Worm (Caenorhabditis elegans) whole organism, L4 larva: ENCODE results near the gene T21C9.11.
A peak's percentile ranks its signal among the peaks of the same experiment; 100 is the strongest.
"Not testable (repeated sequence)": the region's sequence is repeated elsewhere in the genome, so short reads cannot be mapped to it uniquely, and the experiment has no call there.

Experiments
- D1046.2 ChIP-seq: fragments of 200-800 bp; sonication (Bioruptor generic); IDR thresholded peaks from 2 replicates; pipeline ENCODE4 v1.3.6; 2022; ENCODE audit warnings: missing genetic modification characterization, missing compliant biosample characterization
- F26F4.8 ChIP-seq: fragments of 200-800 bp; sonication (Bioruptor generic); conservative IDR thresholded peaks from 2 replicates; pipeline ENCODE4 v1.3.6; 2022; ENCODE audit warnings: missing genetic modification characterization, missing compliant biosample characterization
- F37D6.2 ChIP-seq: sonication (generic microtip); optimal IDR thresholded peaks from 2 replicates; lab custom pipeline; 2016; ENCODE audit warnings: mild to moderate bottlenecking, missing genetic modification characterization, missing compliant biosample characterization
- Y105C5A.15 ChIP-seq: fragments of 200-800 bp; sonication (Bioruptor generic); IDR thresholded peaks from 2 replicates; pipeline ENCODE4 v1.3.6; 2022; ENCODE audit warnings: missing genetic modification characterization, missing compliant biosample characterization
- Y48G9A.11 ChIP-seq: fragments of 200-800 bp; sonication (Bioruptor generic); IDR thresholded peaks from 2 replicates; pipeline ENCODE4 v1.3.6; 2022; ENCODE audit warnings: missing genetic modification reagents, missing genetic modification characterization, missing compliant biosample characterization
- ZK337.2 ChIP-seq: fragments of 200-800 bp; sonication (Bioruptor generic); IDR thresholded peaks from 2 replicates; pipeline ENCODE4 v1.3.6; 2022; ENCODE audit warnings: missing genetic modification reagents, missing genetic modification characterization, missing compliant biosample characterization
- aha-1 ChIP-seq: fragments of 150-350 bp; peaks from one replicate; lab custom pipeline; 2014; ENCODE audit warnings: missing biosample characterization, missing genetic modification characterization
- aly-2 ChIP-seq: sonication (generic microtip); optimal IDR thresholded peaks from 2 replicates; lab custom pipeline; 2018; ENCODE audit warnings: missing biosample characterization, missing genetic modification characterization
- ama-1 ChIP-seq: fragments of 150-350 bp; optimal IDR thresholded peaks from 2 replicates; lab custom pipeline; 2014; ENCODE audit warnings: inconsistent platforms, mixed read lengths
- attf-4 ChIP-seq: sonication (generic microtip); optimal IDR thresholded peaks from 3 replicates; lab custom pipeline; 2017; ENCODE audit warnings: missing biosample characterization, missing genetic modification characterization
- ceh-44 ChIP-seq: fragments of 200-800 bp; sonication (Bioruptor generic); IDR thresholded peaks from 2 replicates; pipeline ENCODE4 v1.3.6; 2022; ENCODE audit warnings: missing genetic modification reagents, missing genetic modification characterization, missing compliant biosample characterization
- ceh-82 ChIP-seq: sonication (generic microtip); optimal IDR thresholded peaks from 2 replicates; lab custom pipeline; 2017; ENCODE audit warnings: missing biosample characterization, missing genetic modification characterization
- cey-2 ChIP-seq: sonication (generic microtip); optimal IDR thresholded peaks from 3 replicates; lab custom pipeline; 2017; ENCODE audit warnings: missing genetic modification characterization, mild to moderate bottlenecking, missing compliant biosample characterization, antibody characterized with exemption, borderline replicate concordance; ENCODE audit not compliant: insufficient read depth
- daf-19 ChIP-seq: fragments of 200-800 bp; sonication (Bioruptor generic); conservative IDR thresholded peaks from 2 replicates; pipeline ENCODE4 v1.3.6; 2022; ENCODE audit warnings: missing genetic modification characterization, missing compliant biosample characterization
- dmd-9 ChIP-seq: fragments of 200-800 bp; sonication (Bioruptor generic); IDR thresholded peaks from 2 replicates; pipeline ENCODE4 v1.3.6; 2022; ENCODE audit warnings: missing genetic modification reagents, missing genetic modification characterization, missing compliant biosample characterization
- dpl-1 ChIP-seq: fragments of 150-350 bp; optimal IDR thresholded peaks from 2 replicates; lab custom pipeline; 2014; ENCODE audit warnings: missing biosample characterization, missing genetic modification reagents, missing genetic modification characterization
- fkh-10 ChIP-seq: fragments of 150-350 bp; optimal IDR thresholded peaks from 2 replicates; lab custom pipeline; 2014; ENCODE audit warnings: missing biosample characterization, missing genetic modification reagents, missing genetic modification characterization
- fos-1 ChIP-seq: fragments of 150-350 bp; optimal IDR thresholded peaks from 2 replicates; lab custom pipeline; 2014; ENCODE audit warnings: missing biosample characterization, missing genetic modification characterization
- hlh-11 ChIP-seq: fragments of 200-800 bp; sonication (Bioruptor generic); optimal IDR thresholded peaks from 2 replicates; lab custom pipeline; 2018; ENCODE audit warnings: mild to moderate bottlenecking, missing genetic modification characterization, missing compliant biosample characterization
- hmg-1.1 ChIP-seq: fragments of 200-800 bp; sonication (Bioruptor generic); IDR thresholded peaks from 2 replicates; pipeline ENCODE4 v1.3.6; 2022; ENCODE audit warnings: missing genetic modification reagents, missing genetic modification characterization, missing compliant biosample characterization
- lin-1 ChIP-seq: fragments of 200-800 bp; sonication (Bioruptor generic); IDR thresholded peaks from 2 replicates; pipeline ENCODE4 v1.3.6; 2022; ENCODE audit warnings: missing genetic modification reagents, missing genetic modification characterization, missing compliant biosample characterization
- lin-29 ChIP-seq: fragments of 200-800 bp; sonication (Bioruptor generic); IDR thresholded peaks from 2 replicates; pipeline ENCODE4 v1.3.6; 2022; ENCODE audit warnings: missing genetic modification reagents, missing genetic modification characterization, missing compliant biosample characterization
- lin-38 ChIP-seq: fragments of 200-800 bp; sonication (Bioruptor generic); IDR thresholded peaks from 2 replicates; pipeline ENCODE4 v1.3.6; 2022; ENCODE audit warnings: missing genetic modification reagents, missing genetic modification characterization, missing compliant biosample characterization
- mep-1 ChIP-seq: fragments of 150-350 bp; sonication (generic microtip); optimal IDR thresholded peaks from 3 replicates; lab custom pipeline; 2014; ENCODE audit warnings: missing biosample characterization, missing genetic modification characterization
- mxl-2 ChIP-seq: fragments of 200-800 bp; sonication (Bioruptor generic); conservative IDR thresholded peaks from 2 replicates; pipeline ENCODE4 v1.3.6; 2022; ENCODE audit warnings: missing genetic modification reagents, missing genetic modification characterization, missing compliant biosample characterization
- mxl-3 ChIP-seq: fragments of 200-800 bp; sonication (Bioruptor generic); optimal IDR thresholded peaks from 2 replicates; lab custom pipeline; 2018; ENCODE audit warnings: mild to moderate bottlenecking, missing genetic modification characterization, missing compliant biosample characterization
- nhr-102 ChIP-seq: sonication (generic microtip); optimal IDR thresholded peaks from 2 replicates; lab custom pipeline; 2016; ENCODE audit warnings: mild to moderate bottlenecking, missing genetic modification characterization, moderate library complexity, missing compliant biosample characterization
- nhr-237 ChIP-seq: sonication (generic microtip); optimal IDR thresholded peaks from 2 replicates; lab custom pipeline; 2017; ENCODE audit warnings: missing biosample characterization, missing genetic modification characterization
- nhr-41 ChIP-seq: fragments of 200-800 bp; sonication (Bioruptor generic); IDR thresholded peaks from 2 replicates; pipeline ENCODE4 v1.3.6; 2022; ENCODE audit warnings: missing genetic modification reagents, missing genetic modification characterization, missing compliant biosample characterization
- nhr-42 ChIP-seq: fragments of 200-800 bp; sonication (Bioruptor generic); IDR thresholded peaks from 2 replicates; pipeline ENCODE4 v1.3.6; 2022; ENCODE audit warnings: missing genetic modification characterization, missing compliant biosample characterization
- nhr-6 ChIP-seq: fragments of 150-350 bp; optimal IDR thresholded peaks from 2 replicates; lab custom pipeline; 2014; ENCODE audit warnings: missing biosample characterization, missing genetic modification characterization
- nhr-77 ChIP-seq: fragments of 150-350 bp; optimal IDR thresholded peaks from 2 replicates; lab custom pipeline; 2014; ENCODE audit warnings: missing biosample characterization, missing genetic modification characterization
- pha-4 ChIP-seq, 2 experiments: fragments of 150-350 bp in 1 of 2; fragments of 200-800 bp in 1 of 2; sonication (Bioruptor generic) in 1 of 2; IDR thresholded peaks in 1 of 2; optimal IDR thresholded peaks in 1 of 2; 2 replicates each; pipeline versions ENCODE4 v1.3.6 to Lab custom; 2014 to 2022; ENCODE audit warnings: missing genetic modification characterization in 2 of 2, missing genetic modification reagents in 2 of 2, missing biosample characterization in 1 of 2, missing compliant biosample characterization in 1 of 2
- pqm-1 ChIP-seq: sonication (generic microtip); optimal IDR thresholded peaks from 2 replicates; lab custom pipeline; 2017; ENCODE audit warnings: missing biosample characterization, missing genetic modification characterization
- rbr-2 ChIP-seq: sonication (generic microtip); optimal IDR thresholded peaks from 2 replicates; lab custom pipeline; 2016; ENCODE audit warnings: missing genotype, missing genetic modification characterization, missing compliant biosample characterization
- snpc-1.2 ChIP-seq: fragments of 200-800 bp; sonication (Bioruptor generic); IDR thresholded peaks from 2 replicates; pipeline ENCODE4 v1.3.6; 2022; ENCODE audit warnings: missing genetic modification reagents, missing genetic modification characterization, missing compliant biosample characterization
- snpc-4 ChIP-seq: fragments of 150-350 bp; optimal IDR thresholded peaks from 2 replicates; lab custom pipeline; 2014; ENCODE audit warnings: missing biosample characterization, missing genetic modification characterization
- spr-1 ChIP-seq: sonication (generic microtip); optimal IDR thresholded peaks from 2 replicates; lab custom pipeline; 2016; ENCODE audit warnings: mild to moderate bottlenecking, missing genetic modification characterization, missing compliant biosample characterization
- spr-3 ChIP-seq: fragments of 200-800 bp; sonication (Bioruptor generic); optimal IDR thresholded peaks from 2 replicates; lab custom pipeline; 2018; ENCODE audit warnings: mild to moderate bottlenecking, missing genetic modification characterization, missing compliant biosample characterization
- tra-1 ChIP-seq: fragments of 200-800 bp; sonication (Bioruptor generic); IDR thresholded peaks from 2 replicates; pipeline ENCODE4 v1.3.6; 2022; ENCODE audit warnings: missing genetic modification reagents, missing genetic modification characterization, missing compliant biosample characterization
- unc-62 ChIP-seq, 3 experiments: fragments of 150-350 bp in 1 of 3; sonication (generic microtip); optimal IDR thresholded peaks in 2 of 3; peaks in 1 of 3; 1 replicate in 1 of 3; 2 replicates in 2 of 3; lab custom pipeline; 2014 to 2017; ENCODE audit warnings: missing biosample characterization in 3 of 3, missing genetic modification characterization in 3 of 3, missing genetic modification reagents in 3 of 3, missing genotype in 1 of 3
- zfp-3 ChIP-seq: fragments of 200-800 bp; sonication (Bioruptor generic); conservative IDR thresholded peaks from 2 replicates; pipeline ENCODE4 v1.3.6; 2022; ENCODE audit warnings: missing genetic modification reagents, missing genetic modification characterization, missing compliant biosample characterization

The T21C9.11 gene

DNA sequence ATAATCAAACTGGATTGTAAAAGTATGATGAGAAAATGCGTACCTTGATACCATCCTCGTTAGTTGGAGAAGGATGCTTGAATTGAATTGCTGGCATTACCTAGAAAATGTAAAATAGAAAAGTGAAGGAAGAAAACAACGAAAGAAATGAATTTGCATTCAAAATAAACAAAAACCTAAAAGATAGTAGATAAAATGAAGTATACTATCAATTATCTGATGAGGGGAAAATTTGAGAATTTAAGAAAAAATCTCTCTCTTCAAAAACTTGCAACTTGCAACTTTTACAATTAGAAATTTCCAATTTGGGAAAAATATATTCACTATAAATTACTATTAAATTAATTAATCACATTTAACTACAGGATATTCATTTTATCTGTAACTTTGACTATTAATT lies at the start of gene T21C9.11:
Gene T21C9.11 (minus strand): TSS at position 101 of the 400 bp plus-strand sequence.
- TF ChIP-seq ceh-82 (no peak), nhr-6 (tag; lab: Kevin White, UChicago) (no peak), hlh-11 (tag; lab: Kevin White, UChicago) (no peak), fos-1 (no peak), dmd-9 (no peak), mxl-2 (GFP tag; lab: Robert Waterston, UW) (no peak), dpl-1 (no peak), spr-1 (tag; lab: Kevin White, UChicago) (no peak), Y48G9A.11 (no peak), mep-1 (no peak), cey-2 (tag; lab: Kevin White, UChicago) (no peak), snpc-4 (tag; lab: Kevin White, UChicago) (no peak), nhr-77 (tag; lab: Kevin White, UChicago) (no peak), F26F4.8 (GFP tag; lab: Robert Waterston, UW) (no peak), fkh-10 (GFP tag; lab: Kevin White, UChicago) (no peak), snpc-1.2 (no peak), lin-29 (no peak), rbr-2 (tag; lab: Kevin White, UChicago) (no peak), nhr-41 (GFP tag; lab: Robert Waterston, UW) (no peak)
- TF ChIP-seq, all 104 proteins: peak for 0

DNA sequence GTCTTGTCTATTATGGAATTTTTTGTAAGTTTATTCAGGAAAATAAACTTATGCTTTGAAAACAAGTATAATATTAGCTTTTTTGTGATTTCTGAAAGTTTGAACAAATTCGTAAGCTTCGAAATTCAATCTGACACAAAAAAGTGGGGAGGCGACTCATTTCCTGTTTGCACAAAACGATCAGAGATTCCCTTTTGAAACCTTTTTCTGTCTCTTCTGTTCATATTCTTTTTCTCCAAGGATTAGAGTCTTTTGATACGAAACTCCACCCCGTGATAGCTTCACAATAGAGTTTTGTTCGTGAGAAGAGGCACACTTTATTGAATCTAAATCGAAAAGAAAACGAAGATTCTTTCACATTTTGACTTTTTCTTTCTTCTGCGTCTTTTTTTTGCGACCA lies 46.3 kb upstream of the T21C9.11 start:
- TF ChIP-seq fkh-10 (GFP tag; lab: Kevin White, UChicago) = peak; percentile 29
- TF ChIP-seq daf-19 (GFP tag; lab: Robert Waterston, UW) = no peak
- TF ChIP-seq unc-62 (GFP tag; optimal IDR thresholded peaks at IDR 0.05 in 1 of 2; lab: Kevin White, UChicago) = peak in 1 of 2 experiments; percentile 51
- TF ChIP-seq unc-62 (tag; optimal IDR thresholded peaks at IDR 0.05; lab: Kevin White, UChicago) = no peak
- TF ChIP-seq hmg-1.1 (GFP tag; lab: Robert Waterston, UW) = no peak
- TF ChIP-seq dmd-9 = no peak
- no peak for TF ChIP-seq mxl-2 (GFP tag; lab: Robert Waterston, UW)
- TF ChIP-seq aha-1 (tag; lab: Kevin White, UChicago) = peak; percentile 73
- TF ChIP-seq D1046.2 (GFP tag; lab: Robert Waterston, UW) = no peak
- TF ChIP-seq Y48G9A.11 = no peak
- TF ChIP-seq rbr-2 (tag; lab: Kevin White, UChicago) = no peak
- no peak for TF ChIP-seq ceh-44 (GFP tag; lab: Robert Waterston, UW)

DNA sequence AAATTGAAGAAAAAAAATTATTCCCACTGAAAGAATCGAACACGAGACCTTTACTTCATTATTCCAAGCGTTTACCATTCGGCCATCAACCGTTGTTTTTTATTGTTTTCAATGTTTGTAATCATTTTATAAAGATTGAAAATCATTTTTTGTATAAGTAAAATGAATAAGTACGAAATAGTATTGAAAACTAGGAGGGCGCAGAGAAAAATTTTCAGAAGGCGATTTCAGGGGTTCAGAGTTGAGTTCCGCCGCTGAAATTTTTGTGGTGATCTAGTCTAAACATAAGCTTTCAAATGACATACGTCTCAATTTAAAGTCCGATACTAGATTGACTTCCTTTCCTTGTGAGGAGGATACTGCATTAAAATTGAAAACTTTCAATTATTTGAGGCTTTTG lies 43.8 kb upstream of the T21C9.11 start:
- TF ChIP-seq pha-4 (GFP tag; IDR thresholded peaks at IDR 0.05; lab: Robert Waterston, UW) = peak; percentile 47; the same call in 1 of the 2 replicates
- TF ChIP-seq pha-4 (tag; optimal IDR thresholded peaks at IDR 0.05; lab: Kevin White, UChicago) = not testable (repeated sequence)
- 0 out of 2 replicates have a peak, but pooled peaks have one; percentile 33 for TF ChIP-seq F26F4.8 (GFP tag; lab: Robert Waterston, UW)

DNA sequence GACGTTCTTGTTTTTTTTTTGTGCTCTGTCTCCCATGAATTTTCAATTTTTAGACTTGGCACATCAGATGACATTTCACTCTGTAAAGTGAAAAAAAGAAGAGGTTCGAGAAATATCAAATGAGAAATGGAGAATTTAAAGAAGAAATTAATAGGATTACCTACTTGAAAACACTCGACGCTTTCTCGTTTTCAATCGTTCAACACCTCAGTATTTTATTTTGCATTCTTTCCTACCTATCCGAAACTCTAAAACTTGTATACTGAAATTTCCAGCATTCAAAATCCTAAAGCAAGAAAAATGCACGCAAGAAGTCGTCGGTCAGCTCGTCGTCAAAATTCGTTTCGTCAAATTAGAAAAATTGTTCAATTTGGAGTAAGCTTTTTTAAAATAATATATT lies 41.0 kb upstream of the T21C9.11 start, which contains the start of gene kvs-2:
Gene kvs-2 (plus strand): TSS at position 301 of the 400 bp plus-strand sequence.
- TF ChIP-seq aly-2 (tag; lab: Kevin White, UChicago) = no peak
- TF ChIP-seq F37D6.2 = no peak
- no peak for TF ChIP-seq nhr-42 (GFP tag; lab: Robert Waterston, UW)

DNA sequence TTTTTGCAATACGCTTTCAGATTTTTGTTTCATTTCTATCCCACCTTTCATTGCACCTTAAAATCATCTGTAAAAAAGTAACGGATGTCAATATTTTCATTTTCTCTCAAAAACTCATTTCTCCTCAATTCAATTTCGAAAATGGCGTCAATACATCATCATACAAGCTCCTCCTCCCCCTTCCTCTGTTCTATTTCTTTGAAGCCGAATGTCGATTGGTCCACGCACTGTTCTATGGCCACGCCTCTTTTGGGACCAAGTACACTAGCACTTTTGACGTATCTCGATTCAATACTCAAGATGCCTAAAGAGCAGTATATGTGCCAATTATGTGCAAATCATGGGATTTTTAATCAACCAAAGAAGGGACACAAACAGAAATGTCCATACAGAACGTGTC lies 38.0 kb upstream of the T21C9.11 start, which contains the start of gene mab-23:
Gene mab-23 (plus strand): TSS at position 301 of the 400 bp plus-strand sequence.
- TF ChIP-seq fos-1 = no peak
- no peak for TF ChIP-seq lin-38 (GFP tag; lab: Robert Waterston, UW)
- TF ChIP-seq pqm-1 (tag; lab: Kevin White, UChicago) = no peak
- no peak for TF ChIP-seq zfp-3 (GFP tag; lab: Robert Waterston, UW)
- TF ChIP-seq Y105C5A.15 = no peak
- TF ChIP-seq spr-1 (tag; lab: Kevin White, UChicago) = no peak
- no peak for TF ChIP-seq nhr-102 (tag; lab: Kevin White, UChicago)
- no peak for TF ChIP-seq mxl-2 (GFP tag; lab: Robert Waterston, UW)
- no peak for TF ChIP-seq ama-1 (lab: Kevin White, UChicago)
- no peak for TF ChIP-seq tra-1 (GFP tag; lab: Robert Waterston, UW)
- TF ChIP-seq cey-2 (tag; lab: Kevin White, UChicago) = no peak
- no peak for TF ChIP-seq nhr-237 (tag; lab: Kevin White, UChicago)
- TF ChIP-seq lin-1 (GFP tag; lab: Robert Waterston, UW) = no peak
- no peak for TF ChIP-seq spr-3 (GFP tag; lab: Kevin White, UChicago)
- TF ChIP-seq mxl-3 (GFP tag; lab: Kevin White, UChicago) = no peak
- TF ChIP-seq daf-19 (GFP tag; lab: Robert Waterston, UW) = no peak
- TF ChIP-seq ZK337.2 (GFP tag; lab: Robert Waterston, UW) = no peak
- no peak for TF ChIP-seq attf-4 (tag; lab: Kevin White, UChicago)
